Worm (Caenorhabditis elegans) whole organism, L4/young adult: ENCODE results near the gene srv-9.

Source experiments
- W03F9.2 ChIP-seq: fragments of 150-350 bp; optimal IDR thresholded peaks from 2 replicates; lab custom pipeline; 2014; ENCODE audit warnings: missing biosample characterization, missing genetic modification characterization
- dao-5 ChIP-seq: sonication (generic microtip); optimal IDR thresholded peaks from 2 replicates; lab custom pipeline; 2016; ENCODE audit warnings: missing genotype, missing genetic modification characterization, moderate library complexity, missing compliant biosample characterization
- him-1 ChIP-seq: sonication (generic microtip); optimal IDR thresholded peaks from 2 replicates; lab custom pipeline; 2016; ENCODE audit warnings: missing genotype, missing genetic modification reagents, missing genetic modification characterization, missing compliant biosample characterization

DNA sequence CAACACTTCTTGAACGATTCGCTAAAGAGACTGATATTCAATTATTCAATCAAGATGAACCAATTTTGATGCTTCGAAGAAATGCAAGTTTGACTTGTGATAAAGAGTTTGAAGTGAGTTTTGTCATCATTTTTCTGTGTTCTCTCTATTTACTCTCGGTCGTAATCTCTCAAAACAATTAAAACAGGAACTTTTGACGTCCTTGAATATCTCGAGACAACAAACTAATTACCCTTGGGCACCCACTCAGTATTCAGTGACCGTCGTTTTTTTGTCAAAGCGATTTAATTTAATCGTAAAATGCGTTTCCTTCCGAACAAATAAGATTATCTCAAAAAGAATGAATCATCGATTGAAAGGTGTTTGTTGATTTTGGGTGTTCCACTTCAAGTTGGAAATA, 41.2 kb upstream of the srv-9 start:
- TF ChIP-seq dao-5 (no peak), W03F9.2 (no peak), him-1 (no peak)
